Worm (Caenorhabditis elegans): ENCODE results near the gene moa-2.

ce11 chrII:7694745-7695144 lies 4.1 kb downstream of the moa-2 start:
- TF ChIP-seq him-1 (tag; optimal IDR thresholded peaks at IDR 0.05), result no peak
- no peak for TF ChIP-seq dao-5 (tag; optimal IDR thresholded peaks at IDR 0.05)
- TF ChIP-seq W03F9.2 (tag; optimal IDR thresholded peaks at IDR 0.05), result no peak
